Worm (Caenorhabditis elegans) whole organism, L4 larva: Measurements from ENCODE around the gene W06G6.9.

ENCODE experiments used
- dve-1 ChIP-seq: sonication (generic microtip); optimal IDR thresholded peaks from 2 replicates; lab custom pipeline; 2017; ENCODE audit warnings: antibody characterized with exemption, mild to moderate bottlenecking, missing genetic modification characterization, missing compliant biosample characterization; ENCODE audit not compliant: insufficient read depth
- lsy-2 ChIP-seq, 2 experiments: fragments of 150-350 bp in 1 of 2; sonication (generic microtip) in 1 of 2; optimal IDR thresholded peaks; 2 replicates each; lab custom pipeline; 2014 to 2017; ENCODE audit warnings: missing biosample characterization in 2 of 2, missing genetic modification characterization in 2 of 2
- ztf-11 ChIP-seq: fragments of 150-350 bp; optimal IDR thresholded peaks from 2 replicates; lab custom pipeline; 2014; ENCODE audit warnings: missing biosample characterization, missing genetic modification characterization

DNA sequence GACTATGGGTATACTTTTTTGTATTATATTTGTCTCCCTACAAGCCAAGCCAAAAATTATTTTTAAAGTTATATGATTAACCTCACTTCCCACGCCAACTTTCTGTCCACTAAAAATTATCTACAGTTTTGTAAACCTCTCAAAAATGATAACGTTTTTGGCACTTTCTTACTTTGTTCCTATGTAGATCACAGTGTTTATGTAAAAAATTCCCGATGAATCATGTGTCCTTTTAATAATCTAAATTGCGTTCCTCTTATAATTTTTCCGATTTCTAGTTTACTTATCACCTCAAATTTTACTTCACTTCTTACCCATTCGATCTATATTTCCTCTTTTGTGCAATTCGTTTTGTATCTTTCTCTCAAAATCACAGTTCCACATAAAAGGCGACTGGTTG, 42.0 kb downstream of the W06G6.9 start:
- peak; percentile 44 for TF ChIP-seq dve-1 (tag; lab: Kevin White, UChicago)
- no peak for TF ChIP-seq lsy-2 (tag; optimal IDR thresholded peaks at IDR 0.05; lab: Kevin White, UChicago)
- no peak for TF ChIP-seq ztf-11 (tag; lab: Kevin White, UChicago)
